Worm (Caenorhabditis elegans) whole organism, late embryonic: ENCODE measurements around the gene ncap-1.

Experiments
- ama-1 ChIP-seq: fragments of 150-350 bp; optimal IDR thresholded peaks from 2 replicates; lab custom pipeline; 2014
- ceh-48 ChIP-seq: sonication (generic microtip); optimal IDR thresholded peaks from 2 replicates; lab custom pipeline; 2016; ENCODE audit warnings: missing genetic modification characterization, inconsistent platforms, missing compliant biosample characterization
- elt-2 ChIP-seq: sonication (generic microtip); optimal IDR thresholded peaks from 2 replicates; lab custom pipeline; 2016; ENCODE audit warnings: missing genetic modification reagents, missing genetic modification characterization, missing compliant biosample characterization
- ets-4 ChIP-seq: sonication (generic microtip); optimal IDR thresholded peaks from 2 replicates; lab custom pipeline; 2016; ENCODE audit warnings: missing genetic modification characterization, missing compliant biosample characterization
- lin-11 ChIP-seq: fragments of 200-800 bp; sonication (Bioruptor generic); optimal IDR thresholded peaks from 2 replicates; lab custom pipeline; 2018; ENCODE audit warnings: mild to moderate bottlenecking, missing genetic modification characterization, missing compliant biosample characterization
- odd-2 ChIP-seq: sonication (generic microtip); optimal IDR thresholded peaks from 2 replicates; lab custom pipeline; 2017; ENCODE audit warnings: antibody characterized with exemption, mild to moderate bottlenecking, missing genetic modification characterization, missing compliant biosample characterization
- pax-1 ChIP-seq: fragments of 150-350 bp; optimal IDR thresholded peaks from 2 replicates; lab custom pipeline; 2014; ENCODE audit warnings: missing biosample characterization, missing genetic modification characterization
- ztf-16 ChIP-seq: sonication (generic microtip); optimal IDR thresholded peaks from 2 replicates; lab custom pipeline; 2017; ENCODE audit warnings: missing genetic modification characterization, missing compliant biosample characterization

- TF ChIP-seq ztf-16 (tag; lab: Kevin White, UChicago) (no peak), elt-2 (tag; lab: Kevin White, UChicago) (no peak), ama-1 (lab: Kevin White, UChicago) (no peak), pax-1 (tag; lab: Kevin White, UChicago) (no peak), lin-11 (no peak), ets-4 (no peak), odd-2 (tag; lab: Kevin White, UChicago) (no peak), ceh-48 (tag; lab: Kevin White, UChicago) (peak; percentile 59)
Observed at ce11 chrII:2901158-2901557, 18.0 kb downstream of the ncap-1 start.
